Fruit fly (Drosophila melanogaster) whole organism, embryonic: ENCODE data around the gene CG17224.

ENCODE experiments used
- CG17385 ChIP-seq: fragments of 200-800 bp; sonication (Bioruptor generic); optimal IDR thresholded peaks from 3 replicates; lab custom pipeline; 2018; ENCODE audit warnings: missing biosample characterization, mild to moderate bottlenecking, missing genetic modification characterization
- CG33213 ChIP-seq: fragments of 200-800 bp; sonication (Bioruptor generic); optimal IDR thresholded peaks from 3 replicates; lab custom pipeline; 2016; ENCODE audit warnings: missing biosample characterization, missing genetic modification characterization
- CG34422 ChIP-seq: fragments of 200-800 bp; sonication (Bioruptor generic); IDR thresholded peaks from 3 replicates; pipeline ENCODE4 v1.3.6; 2022; ENCODE audit warnings: missing biosample characterization, missing genetic modification characterization
- CG4707 ChIP-seq: fragments of 200-800 bp; sonication (Bioruptor generic); optimal IDR thresholded peaks from 2 replicates; lab custom pipeline; 2018; ENCODE audit warnings: missing biosample characterization, mild to moderate bottlenecking, missing genetic modification characterization, moderate library complexity
- CG7745 ChIP-seq: fragments of 200-800 bp; sonication (Bioruptor generic); optimal IDR thresholded peaks from 2 replicates; lab custom pipeline; 2018; ENCODE audit warnings: missing biosample characterization, mild to moderate bottlenecking, missing genetic modification characterization, moderate library complexity
- H15 ChIP-seq: fragments of 200-800 bp; sonication (Bioruptor generic); IDR thresholded peaks from 3 replicates; pipeline ENCODE4 v1.3.6; 2022; ENCODE audit warnings: missing biosample characterization, missing genetic modification characterization
- Hmx ChIP-seq: fragments of 200-800 bp; sonication (Bioruptor generic); optimal IDR thresholded peaks from 2 replicates; lab custom pipeline; 2016; ENCODE audit warnings: missing biosample characterization, missing genetic modification characterization
- Hr78 ChIP-seq, 2 experiments: fragments of 200-800 bp in 1 of 2; fragments of >200 bp in 1 of 2; sonication (Bioruptor generic) in 1 of 2; optimal IDR thresholded peaks; 2 replicates each; lab custom pipeline; 2017 to 2019; ENCODE audit warnings: missing biosample characterization in 2 of 2, missing genetic modification characterization in 2 of 2, mild to moderate bottlenecking in 1 of 2, moderate library complexity in 1 of 2
- fru ChIP-seq: fragments of >200 bp; optimal IDR thresholded peaks from 2 replicates; lab custom pipeline; 2017
- gt ChIP-seq: fragments of 200-800 bp; sonication (Bioruptor generic); IDR thresholded peaks from 2 replicates; pipeline ENCODE4 v1.3.6; 2022; ENCODE audit warnings: missing biosample characterization, missing genetic modification characterization
- tna ChIP-seq: fragments of 200-800 bp; sonication (Bioruptor generic); IDR thresholded peaks from 2 replicates; pipeline ENCODE4 v1.3.6; 2022; ENCODE audit warnings: missing biosample characterization, missing genetic modification characterization; ENCODE audit not compliant: partially characterized antibody

- TF ChIP-seq CG4707 (GFP tag; lab: Kevin White, UChicago) (no peak), fru (lab: Kevin White, UChicago) (no peak), Hmx (GFP tag; lab: Kevin White, UChicago) (no peak), CG17385 (GFP tag; lab: Kevin White, UChicago) (no peak), H15 (no peak), gt (no peak), Hr78 (GFP tag; optimal IDR thresholded peaks at IDR 0.05; lab: Kevin White, UChicago) (no peak), CG34422 (GFP tag; lab: Robert Waterston, UW) (no peak), CG33213 (GFP tag; lab: Kevin White, UChicago) (no peak), tna (GFP tag; lab: Robert Waterston, UW) (no peak; the same call in 1 of the 2 replicates), CG7745 (no peak)
Observed at dm6 chr2L:2979091-2979490, 39.0 kb downstream of the CG17224 start, which contains the start of gene CG9643.
